Worm (Caenorhabditis elegans) whole organism, dauer: Measurements from ENCODE around the gene D2007.2.

Source experiments
- unc-62 ChIP-seq: sonication (generic microtip); optimal IDR thresholded peaks from 2 replicates; lab custom pipeline; 2017; ENCODE audit warnings: missing biosample characterization, missing genetic modification reagents, missing genetic modification characterization

Gene D2007.2

ce11 chrIII:8148751-8149150 lies at the start of gene D2007.2:
TSS of gene D2007.2 (plus strand) at chrIII:8148963.
- TF ChIP-seq unc-62 (GFP tag; lab: Kevin White, UChicago): no peak

- no peak for TF ChIP-seq unc-62 (GFP tag; lab: Kevin White, UChicago)
Measured at ce11 chrIII:8099022-8099421, 49.7 kb upstream of the D2007.2 start, which contains the start of gene K06H7.1. TSS of gene K06H7.1 (plus strand) at chrIII:8099322.

ce11 chrIII:8100960-8101359 lies 47.8 kb upstream of the D2007.2 start, which contains the start of gene plk-1:
TSS of gene plk-1 (plus strand) at chrIII:8101348.
- no peak for TF ChIP-seq unc-62 (GFP tag; lab: Kevin White, UChicago)

DNA sequence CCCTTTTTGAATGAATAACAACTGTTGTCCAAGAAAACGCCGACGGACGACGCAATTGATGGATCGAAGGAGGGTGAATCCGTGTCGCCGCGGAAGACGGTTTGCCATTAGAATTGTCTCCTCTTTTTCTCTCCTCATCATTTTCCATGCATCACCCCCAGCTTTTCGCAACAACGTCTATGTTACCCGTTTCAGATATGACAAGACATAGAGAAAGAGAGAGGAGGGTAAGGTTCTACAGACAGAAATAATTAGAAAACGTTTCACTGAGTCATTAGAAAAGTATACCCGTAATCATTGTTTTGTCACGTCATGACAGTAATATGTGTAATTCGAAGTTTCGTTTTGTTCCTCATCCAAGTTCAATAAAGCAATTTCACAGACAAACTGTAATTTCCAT lies 43.0 kb upstream of the D2007.2 start:
- no peak for TF ChIP-seq unc-62 (GFP tag; lab: Kevin White, UChicago)

ce11 chrIII:8106476-8106875 lies 42.3 kb upstream of the D2007.2 start:
- TF ChIP-seq unc-62 (GFP tag; lab: Kevin White, UChicago): no peak

DNA sequence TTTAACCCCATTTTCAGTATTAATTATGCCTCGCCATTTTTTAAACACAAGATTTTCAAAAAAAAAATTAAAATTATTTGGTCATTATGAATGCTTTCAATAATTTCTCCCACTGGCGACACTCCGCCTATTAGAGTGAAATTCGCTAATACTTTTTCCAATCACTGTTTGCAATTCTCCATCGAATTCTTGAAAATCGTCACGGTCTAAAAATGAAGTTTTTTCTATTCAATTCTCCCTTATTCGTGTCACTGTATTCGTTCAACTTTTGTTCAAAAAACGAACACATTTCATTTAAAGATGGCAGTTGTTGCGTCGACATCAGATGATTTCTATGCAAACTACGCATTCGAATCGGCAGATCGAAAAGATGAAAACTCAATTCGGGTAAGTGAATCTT lies 40.3 kb upstream of the D2007.2 start, which contains the start of gene C14B9.3:
TSS of gene C14B9.3 (plus strand) at position 301 of the 400 bp plus-strand sequence.
- no peak for TF ChIP-seq unc-62 (GFP tag; lab: Kevin White, UChicago)

DNA sequence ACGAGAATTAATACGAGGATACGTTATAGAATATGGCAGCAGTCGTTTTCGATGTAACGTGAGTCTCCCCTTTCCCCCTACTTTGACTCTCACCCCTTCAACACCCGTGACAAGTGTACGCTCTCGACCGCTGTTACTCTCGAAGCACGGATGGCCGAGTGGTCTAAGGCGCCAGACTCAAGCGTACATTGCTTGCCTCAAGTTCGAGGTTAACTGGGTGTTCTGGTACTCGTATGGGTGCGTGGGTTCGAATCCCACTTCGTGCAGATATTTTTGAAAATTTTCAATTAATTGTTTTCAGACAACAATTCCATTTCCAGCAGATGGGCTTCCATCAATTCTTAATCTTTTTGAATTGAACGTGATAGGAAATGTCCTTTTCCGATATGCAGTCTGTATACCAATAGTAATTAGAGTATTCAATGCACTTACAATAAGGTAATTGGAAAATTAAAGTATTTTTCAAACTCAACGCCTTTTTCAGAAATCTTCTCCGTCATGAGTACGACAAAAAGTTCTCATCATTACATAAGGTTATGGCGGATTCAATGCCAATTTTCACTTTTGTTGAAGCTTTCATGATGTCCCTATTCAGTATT lies 39.2 kb upstream of the D2007.2 start:
- no peak for TF ChIP-seq unc-62 (GFP tag; lab: Kevin White, UChicago)

DNA sequence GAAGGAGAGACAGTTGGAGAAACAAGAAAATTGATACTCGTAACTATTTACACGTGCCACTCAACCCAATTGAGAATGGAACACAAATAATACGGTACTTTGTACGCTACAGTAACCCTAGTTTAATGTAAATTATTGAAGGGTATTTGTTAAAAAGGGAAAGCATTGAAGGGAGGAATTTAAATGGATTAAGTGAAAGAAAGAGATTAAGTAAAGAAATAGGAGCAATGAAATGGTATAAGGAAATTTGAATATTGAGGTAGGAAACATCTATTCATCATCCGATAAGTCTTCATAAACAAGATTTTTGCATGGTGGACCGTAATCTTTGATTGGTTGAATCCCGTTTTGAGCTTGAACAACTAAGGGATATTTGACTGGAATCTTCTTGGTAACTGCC lies 37.4 kb upstream of the D2007.2 start:
- no peak for TF ChIP-seq unc-62 (GFP tag; lab: Kevin White, UChicago)

- TF ChIP-seq unc-62 (GFP tag; lab: Kevin White, UChicago): no peak
Measured at ce11 chrIII:8115877-8116276, 32.9 kb upstream of the D2007.2 start.

ce11 chrIII:8117155-8117554 lies 31.6 kb upstream of the D2007.2 start:
- TF ChIP-seq unc-62 (GFP tag; lab: Kevin White, UChicago): no peak

ce11 chrIII:8121132-8121531 lies 27.6 kb upstream of the D2007.2 start, which contains the start of gene gei-8:
TSS of gene gei-8 (minus strand) at chrIII:8121232.
- no peak for TF ChIP-seq unc-62 (GFP tag; lab: Kevin White, UChicago)

ce11 chrIII:8121923-8122322 lies 26.8 kb upstream of the D2007.2 start:
- TF ChIP-seq unc-62 (GFP tag; lab: Kevin White, UChicago): no peak

- TF ChIP-seq unc-62 (GFP tag; lab: Kevin White, UChicago): no peak
Measured at ce11 chrIII:8124323-8124722, 24.4 kb upstream of the D2007.2 start.

DNA sequence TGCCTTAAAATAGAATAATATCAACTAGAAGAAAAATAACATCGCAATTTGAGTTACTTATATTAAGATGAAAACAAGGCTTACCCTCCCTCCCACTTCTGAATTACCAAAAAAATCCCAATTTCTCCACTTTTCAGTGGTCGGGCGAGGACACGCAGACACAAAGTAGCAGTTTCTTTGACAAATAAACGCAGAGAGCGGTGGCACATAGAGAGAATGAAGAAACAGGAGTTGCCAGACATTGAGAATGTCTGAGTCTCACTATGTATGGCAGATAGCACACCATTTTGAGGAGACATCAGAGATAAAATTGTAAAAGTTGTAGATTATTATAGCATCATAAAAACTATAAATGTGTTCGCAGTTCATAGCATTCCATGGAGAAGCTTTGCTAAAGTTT lies 23.5 kb upstream of the D2007.2 start:
- no peak for TF ChIP-seq unc-62 (GFP tag; lab: Kevin White, UChicago)

- no peak for TF ChIP-seq unc-62 (GFP tag; lab: Kevin White, UChicago)
Measured at ce11 chrIII:8126978-8127377, 21.8 kb upstream of the D2007.2 start.

- no peak for TF ChIP-seq unc-62 (GFP tag; lab: Kevin White, UChicago)
Measured at ce11 chrIII:8129195-8129594, 19.6 kb upstream of the D2007.2 start.

- no peak for TF ChIP-seq unc-62 (GFP tag; lab: Kevin White, UChicago)
Measured at ce11 chrIII:8130177-8130902, 18.4 kb upstream of the D2007.2 start, which contains the start of the genes rpl-21 and C14B9.10. TSS of gene rpl-21 (minus strand) at chrIII:8130227. TSS of gene C14B9.10 (plus strand) at chrIII:8130852.
